Worm (Caenorhabditis elegans): Measurements from ENCODE around the gene K08B12.3.
A peak's percentile ranks its signal among the peaks of the same experiment; 100 is the strongest.

The K08B12.3 gene

DNA sequence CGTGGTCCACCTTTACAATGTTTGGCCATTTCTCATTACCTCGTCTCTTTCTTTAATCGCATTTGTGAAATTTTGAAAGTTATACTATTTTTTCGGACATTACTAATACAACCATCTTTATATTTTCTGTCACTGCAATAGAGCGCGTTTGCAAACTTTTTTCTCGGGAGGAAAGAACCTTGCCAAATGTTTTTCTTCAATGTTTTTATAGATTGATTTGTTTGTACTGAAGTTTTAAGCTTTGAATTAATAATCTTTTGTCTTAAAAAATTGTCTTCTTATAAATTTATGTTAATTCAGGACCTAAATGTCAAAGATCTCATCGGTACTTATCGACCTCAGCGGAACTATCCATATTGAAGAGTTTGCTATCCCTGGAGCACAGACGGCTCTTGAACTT lies at the start of gene K08B12.3:
K08B12.3 (plus strand) TSS at position 301 of the 400 bp plus-strand sequence.
- no peak for TF ChIP-seq gmeb-2 (tag; optimal IDR thresholded peaks at IDR 0.05)
- no peak for TF ChIP-seq unc-86 (tag; optimal IDR thresholded peaks at IDR 0.05)
- no peak for TF ChIP-seq lim-6 (tag; optimal IDR thresholded peaks at IDR 0.05)
- TF ChIP-seq C38D4.7 (GFP tag; optimal IDR thresholded peaks at IDR 0.05) = no peak
- TF ChIP-seq ztf-16 (tag; optimal IDR thresholded peaks at IDR 0.05) = no peak
- TF ChIP-seq T23F11.4 (GFP tag; optimal IDR thresholded peaks at IDR 0.05) = no peak
- no peak for TF ChIP-seq ahr-1 (tag; optimal IDR thresholded peaks at IDR 0.05)
- no peak for TF ChIP-seq sdc-2 (tag; optimal IDR thresholded peaks at IDR 0.05)
- no peak for TF ChIP-seq lin-11 (tag; optimal IDR thresholded peaks at IDR 0.05)
- no peak for TF ChIP-seq C08G9.2 (tag; optimal IDR thresholded peaks at IDR 0.05)
- TF ChIP-seq hlh-8 (tag; optimal IDR thresholded peaks at IDR 0.05) = no peak
- TF ChIP-seq sox-2 (GFP tag; IDR thresholded peaks at IDR 0.05) = no peak
- no peak for TF ChIP-seq ceh-48 (tag; optimal IDR thresholded peaks at IDR 0.05)
- no peak for TF ChIP-seq tbx-2 (tag; optimal IDR thresholded peaks at IDR 0.05)
- TF ChIP-seq pros-1 (tag; optimal IDR thresholded peaks at IDR 0.05) = no peak
- no peak for TF ChIP-seq ceh-34 (tag; optimal IDR thresholded peaks at IDR 0.05)
- no peak for TF ChIP-seq syd-9 (tag; optimal IDR thresholded peaks at IDR 0.05)

DNA sequence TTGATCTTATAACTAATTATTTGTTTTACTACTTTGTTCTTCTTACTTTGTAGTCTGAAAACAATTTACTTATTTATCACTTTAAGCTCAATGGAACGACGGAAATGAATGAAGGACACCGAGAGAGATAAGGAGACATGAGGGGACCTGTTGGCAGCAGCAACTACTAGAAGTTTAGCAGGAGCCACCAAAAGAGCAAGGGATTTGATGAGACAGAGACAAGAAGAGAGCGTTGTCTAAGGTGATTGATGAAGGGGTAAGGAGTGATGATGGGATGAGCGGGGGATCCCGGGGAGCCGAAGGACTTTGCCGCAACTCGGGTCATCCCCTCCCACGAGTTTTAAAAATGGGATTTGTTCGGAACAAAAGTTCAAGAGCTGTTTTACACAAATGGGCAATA lies 32.4 kb upstream of the K08B12.3 start, which contains the start of gene ttn-1:
ttn-1 (minus strand) TSS at position 60 of the 400 bp plus-strand sequence.
- peak; percentile 11 for TF ChIP-seq ceh-34 (tag; optimal IDR thresholded peaks at IDR 0.05)
- TF ChIP-seq unc-42 (tag; optimal IDR thresholded peaks at IDR 0.05) = no peak
- peak; percentile 84 for TF ChIP-seq unc-55 (GFP tag; optimal IDR thresholded peaks at IDR 0.05)
- peak; percentile 47 for TF ChIP-seq rnt-1 (tag; optimal IDR thresholded peaks at IDR 0.05)

ce11 chrV:6204046-6204445 lies 30.9 kb upstream of the K08B12.3 start:
- no peak for TF ChIP-seq zip-5 (tag; optimal IDR thresholded peaks at IDR 0.05)
- TF ChIP-seq lin-11 (tag; optimal IDR thresholded peaks at IDR 0.05) = no peak
- no peak for TF ChIP-seq eyg-1 (tag; optimal IDR thresholded peaks at IDR 0.05)
- no peak for TF ChIP-seq lim-6 (tag; optimal IDR thresholded peaks at IDR 0.05)
- TF ChIP-seq C38D4.7 (GFP tag; optimal IDR thresholded peaks at IDR 0.05) = no peak
- no peak for TF ChIP-seq sox-4 (tag; optimal IDR thresholded peaks at IDR 0.05)
- peak; percentile 97 for TF ChIP-seq rnt-1 (tag; optimal IDR thresholded peaks at IDR 0.05)
- TF ChIP-seq ceh-34 (tag; optimal IDR thresholded peaks at IDR 0.05) = peak; percentile 61
- TF ChIP-seq gmeb-2 (tag; optimal IDR thresholded peaks at IDR 0.05) = no peak
- peak; percentile 84 for TF ChIP-seq pat-9 (tag; optimal IDR thresholded peaks at IDR 0.05)
- TF ChIP-seq ceh-18 (tag; optimal IDR thresholded peaks at IDR 0.05) = peak; percentile 80
- no peak for TF ChIP-seq F13H6.1 (tag; optimal IDR thresholded peaks at IDR 0.05)
- TF ChIP-seq mec-3 (tag; optimal IDR thresholded peaks at IDR 0.05; ENCODE audit: borderline replicate concordance) = no peak
- no peak for TF ChIP-seq pax-1 (tag; optimal IDR thresholded peaks at IDR 0.05)
- peak; percentile 91 for TF ChIP-seq unc-55 (GFP tag; optimal IDR thresholded peaks at IDR 0.05)
- TF ChIP-seq dve-1 (tag; optimal IDR thresholded peaks at IDR 0.05) = no peak
- no peak for TF ChIP-seq fax-1 (tag; optimal IDR thresholded peaks at IDR 0.05)
- TF ChIP-seq ceh-48 (tag; optimal IDR thresholded peaks at IDR 0.05) = no peak
- peak; percentile 54 for TF ChIP-seq syd-9 (tag; optimal IDR thresholded peaks at IDR 0.05)
- no peak for TF ChIP-seq ceh-45 (GFP tag; IDR thresholded peaks at IDR 0.05)
- TF ChIP-seq Y22D7AL.16 (tag; optimal IDR thresholded peaks at IDR 0.05) = no peak
- no peak for TF ChIP-seq K02D7.2 (tag; optimal IDR thresholded peaks at IDR 0.05)
- TF ChIP-seq fkh-10 (GFP tag; optimal IDR thresholded peaks at IDR 0.05) = no peak
- TF ChIP-seq madf-2 (tag; optimal IDR thresholded peaks at IDR 0.05) = no peak
- no peak for TF ChIP-seq sdc-2 (tag; optimal IDR thresholded peaks at IDR 0.05)

DNA sequence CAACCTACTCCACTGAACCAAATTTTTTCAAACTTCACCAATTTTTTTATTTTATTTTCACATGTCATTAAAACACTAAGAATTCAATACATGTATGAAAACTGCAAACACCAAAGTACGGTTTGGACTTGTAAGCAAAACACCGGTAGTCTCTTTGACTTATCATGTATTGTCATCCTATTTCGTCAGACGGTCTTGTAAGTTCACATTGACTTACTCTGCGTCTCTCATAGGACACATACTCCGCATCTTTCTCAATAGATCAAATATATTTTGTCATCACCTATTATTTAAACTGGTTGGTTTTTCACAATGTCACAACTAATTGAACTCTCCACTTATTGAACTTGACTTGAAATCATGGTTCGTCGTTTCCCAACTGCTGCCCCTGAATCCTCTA lies 28.5 kb upstream of the K08B12.3 start, which contains the start of gene W06H8.2:
W06H8.2 (plus strand) TSS at position 258 of the 400 bp plus-strand sequence.
- TF ChIP-seq madf-2 (tag; optimal IDR thresholded peaks at IDR 0.05) (no peak), ceh-31 (tag; optimal IDR thresholded peaks at IDR 0.05) (no peak), K02D7.2 (tag; optimal IDR thresholded peaks at IDR 0.05) (no peak), ceh-22 (tag; optimal IDR thresholded peaks at IDR 0.05) (no peak), dmd-4 (tag; optimal IDR thresholded peaks at IDR 0.05; ENCODE audit: borderline replicate concordance) (no peak), fkh-6 (tag; optimal IDR thresholded peaks at IDR 0.05) (no peak), unc-55 (GFP tag; optimal IDR thresholded peaks at IDR 0.05) (no peak), ceh-2 (tag; optimal IDR thresholded peaks at IDR 0.05) (no peak)

Measured in whole organism, late embryonic.